Fruit fly (Drosophila melanogaster) whole organism, embryonic: ENCODE results near the gene Vsx1.

Experiments used
- Abd-B ChIP-seq: fragments of 200-800 bp; sonication (Bioruptor generic); optimal IDR thresholded peaks from 2 replicates; lab custom pipeline; 2018; ENCODE audit warnings: missing biosample characterization, mild to moderate bottlenecking, missing genetic modification characterization, moderate library complexity
- Antp ChIP-seq: fragments of 200-800 bp; sonication (Bioruptor generic); optimal IDR thresholded peaks from 3 replicates; lab custom pipeline; 2016; ENCODE audit warnings: missing biosample characterization, missing genetic modification characterization
- Asciz ChIP-seq: fragments of 200-800 bp; sonication (Bioruptor generic); optimal IDR thresholded peaks from 2 replicates; lab custom pipeline; 2017; ENCODE audit warnings: missing biosample characterization, mild to moderate bottlenecking, missing genetic modification characterization, missing genetic modification reagents
- B-H2 ChIP-seq: fragments of 200-800 bp; sonication (Bioruptor generic); optimal IDR thresholded peaks from 2 replicates; lab custom pipeline; 2018; ENCODE audit warnings: missing biosample characterization, mild to moderate bottlenecking, missing genetic modification characterization
- CG10209 ChIP-seq: fragments of 200-800 bp; sonication (Bioruptor generic); optimal IDR thresholded peaks from 3 replicates; lab custom pipeline; 2017; ENCODE audit warnings: missing biosample characterization, mild to moderate bottlenecking, missing genetic modification characterization, missing genetic modification reagents
- CG10321 ChIP-seq: fragments of 200-800 bp; sonication (Bioruptor generic); IDR thresholded peaks from 2 replicates; pipeline ENCODE4 v1.3.6; 2022; ENCODE audit warnings: missing biosample characterization, missing genetic modification characterization
- CG10543 ChIP-seq: fragments of 200-800 bp; sonication (Bioruptor generic); optimal IDR thresholded peaks from 3 replicates; lab custom pipeline; 2017; ENCODE audit warnings: missing biosample characterization, mild to moderate bottlenecking, missing genetic modification characterization, moderate library complexity
- CG11085 ChIP-seq: fragments of 200-800 bp; sonication (Bioruptor generic); IDR thresholded peaks from 2 replicates; pipeline ENCODE4 v1.3.6; 2022; ENCODE audit warnings: missing biosample characterization, missing genetic modification characterization
- CG13123 ChIP-seq: fragments of 200-800 bp; sonication (Bioruptor generic); optimal IDR thresholded peaks from 2 replicates; lab custom pipeline; 2016; ENCODE audit warnings: missing biosample characterization, missing genetic modification characterization
- CG15269 ChIP-seq: fragments of 200-800 bp; sonication (Bioruptor generic); optimal IDR thresholded peaks from 2 replicates; lab custom pipeline; 2018; ENCODE audit warnings: missing biosample characterization, mild to moderate bottlenecking, missing genetic modification characterization, moderate library complexity
- CG16863 ChIP-seq: fragments of 200-800 bp; sonication (Bioruptor generic); optimal IDR thresholded peaks from 3 replicates; lab custom pipeline; 2016; ENCODE audit warnings: missing biosample characterization, missing genetic modification characterization
- CG17912 ChIP-seq: fragments of 200-800 bp; sonication (Bioruptor generic); optimal IDR thresholded peaks from 2 replicates; lab custom pipeline; 2018; ENCODE audit warnings: missing biosample characterization, mild to moderate bottlenecking, missing genetic modification characterization
- CG2120 ChIP-seq: fragments of 200-800 bp; sonication (Bioruptor generic); optimal IDR thresholded peaks from 3 replicates; lab custom pipeline; 2016; ENCODE audit warnings: missing biosample characterization, missing genetic modification characterization
- CG30431 ChIP-seq: fragments of 200-800 bp; sonication (Bioruptor generic); optimal IDR thresholded peaks from 2 replicates; lab custom pipeline; 2017; ENCODE audit warnings: missing biosample characterization, missing genetic modification characterization
- CG3065 ChIP-seq: fragments of 200-800 bp; sonication (Bioruptor generic); optimal IDR thresholded peaks from 2 replicates; lab custom pipeline; 2016; ENCODE audit warnings: missing biosample characterization, missing genetic modification characterization
- CG3407 ChIP-seq: fragments of 200-800 bp; sonication (Bioruptor generic); optimal IDR thresholded peaks from 2 replicates; lab custom pipeline; 2018; ENCODE audit warnings: missing biosample characterization, mild to moderate bottlenecking, missing genetic modification characterization
- CG42726 ChIP-seq: fragments of 200-800 bp; sonication (Bioruptor generic); IDR thresholded peaks from 2 replicates; pipeline ENCODE4 v1.3.6; 2022; ENCODE audit warnings: missing biosample characterization, missing genetic modification characterization; ENCODE audit not compliant: partially characterized antibody
- CG4854 ChIP-seq: fragments of 200-800 bp; sonication (Bioruptor generic); optimal IDR thresholded peaks from 2 replicates; lab custom pipeline; 2016; ENCODE audit warnings: missing biosample characterization, missing genetic modification characterization, inconsistent platforms
- CG6765 ChIP-seq: fragments of 200-800 bp; sonication (Bioruptor generic); optimal IDR thresholded peaks from 3 replicates; lab custom pipeline; 2017; ENCODE audit warnings: missing biosample characterization, mild to moderate bottlenecking, missing genetic modification characterization
- CG6854 ChIP-seq: fragments of 200-800 bp; sonication (Bioruptor generic); optimal IDR thresholded peaks from 3 replicates; lab custom pipeline; 2017; ENCODE audit warnings: missing biosample characterization, mild to moderate bottlenecking, missing genetic modification characterization
- CG7786 ChIP-seq: fragments of 200-800 bp; sonication (Bioruptor generic); optimal IDR thresholded peaks from 2 replicates; lab custom pipeline; 2016; ENCODE audit warnings: missing biosample characterization, missing genetic modification characterization
- CG7928 ChIP-seq: fragments of 200-800 bp; sonication (Bioruptor generic); optimal IDR thresholded peaks from 2 replicates; lab custom pipeline; 2017; ENCODE audit warnings: missing biosample characterization, mild to moderate bottlenecking, missing genetic modification characterization
- CG8944 ChIP-seq: fragments of 200-800 bp; sonication (Bioruptor generic); optimal IDR thresholded peaks from 3 replicates; lab custom pipeline; 2016; ENCODE audit warnings: missing biosample characterization, missing genetic modification characterization
- CG9876 ChIP-seq: fragments of 200-800 bp; sonication (Bioruptor generic); optimal IDR thresholded peaks from 2 replicates; lab custom pipeline; 2016; ENCODE audit warnings: missing biosample characterization, missing genetic modification characterization
- CG9932 ChIP-seq: fragments of 200-800 bp; sonication (Bioruptor generic); IDR thresholded peaks from 2 replicates; pipeline ENCODE4 v1.3.6; 2022; ENCODE audit warnings: missing biosample characterization, missing genetic modification characterization
- CTCF ChIP-seq: fragments of 200-800 bp; sonication (Bioruptor generic); optimal IDR thresholded peaks from 2 replicates; lab custom pipeline; 2017; ENCODE audit warnings: missing biosample characterization, mild to moderate bottlenecking, missing genetic modification characterization, moderate library complexity
- D ChIP-seq, 2 experiments: fragments of 200-800 bp in 1 of 2; fragments of >200 bp in 1 of 2; sonication (Bioruptor generic) in 1 of 2; optimal IDR thresholded peaks; 2 replicates in 1 of 2; 3 replicates in 1 of 2; lab custom pipeline; 2017; ENCODE audit warnings: mild to moderate bottlenecking in 1 of 2, missing biosample characterization in 1 of 2, missing genetic modification characterization in 1 of 2, missing genetic modification reagents in 1 of 2
- Dek ChIP-seq: fragments of 200-800 bp; sonication (Bioruptor generic); optimal IDR thresholded peaks from 3 replicates; lab custom pipeline; 2019; ENCODE audit warnings: missing biosample characterization, mild to moderate bottlenecking, missing genetic modification characterization, moderate library complexity
- Doc2 ChIP-seq: fragments of 200-800 bp; sonication (Bioruptor generic); IDR thresholded peaks from 2 replicates; pipeline ENCODE4 v1.3.6; 2022; ENCODE audit warnings: missing biosample characterization, missing genetic modification characterization
- Elba2 ChIP-seq: fragments of 200-800 bp; sonication (Bioruptor generic); optimal IDR thresholded peaks from 3 replicates; lab custom pipeline; 2016; ENCODE audit warnings: missing biosample characterization, missing genetic modification characterization
- Gsc ChIP-seq: fragments of 200-800 bp; sonication (Bioruptor generic); IDR thresholded peaks from 2 replicates; pipeline ENCODE4 v1.3.6; 2022; ENCODE audit warnings: missing biosample characterization, missing genetic modification characterization
- Gug ChIP-seq: fragments of 200-800 bp; sonication (Bioruptor generic); IDR thresholded peaks from 4 replicates; pipeline ENCODE4 v1.3.6; 2022; ENCODE audit warnings: missing biosample characterization, missing genetic modification characterization
- H15 ChIP-seq: fragments of 200-800 bp; sonication (Bioruptor generic); IDR thresholded peaks from 3 replicates; pipeline ENCODE4 v1.3.6; 2022; ENCODE audit warnings: missing biosample characterization, missing genetic modification characterization
- Hr3 ChIP-seq: fragments of 200-800 bp; sonication (Bioruptor generic); optimal IDR thresholded peaks from 3 replicates; lab custom pipeline; 2016; ENCODE audit warnings: missing biosample characterization, missing genetic modification characterization
- MBD-R2 ChIP-seq: fragments of 200-800 bp; sonication (Bioruptor generic); IDR thresholded peaks from 2 replicates; pipeline ENCODE4 v1.3.6; 2022; ENCODE audit warnings: missing biosample characterization, missing genetic modification characterization
- Max ChIP-seq: fragments of 200-800 bp; sonication (Bioruptor generic); optimal IDR thresholded peaks from 2 replicates; lab custom pipeline; 2016; ENCODE audit warnings: missing biosample characterization, mild to moderate bottlenecking, missing genetic modification characterization
- NfI ChIP-seq: fragments of 200-800 bp; sonication (Bioruptor generic); optimal IDR thresholded peaks from 3 replicates; lab custom pipeline; 2018; ENCODE audit warnings: missing biosample characterization, mild to moderate bottlenecking, missing genetic modification characterization, moderate library complexity
- Ssrp ChIP-seq: fragments of 200-800 bp; sonication (Bioruptor generic); optimal IDR thresholded peaks from 2 replicates; lab custom pipeline; 2018; ENCODE audit warnings: missing biosample characterization, mild to moderate bottlenecking, missing genetic modification characterization, moderate library complexity
- amos ChIP-seq: fragments of 200-800 bp; sonication (Bioruptor generic); IDR thresholded peaks from 2 replicates; pipeline ENCODE4 v1.3.6; 2022; ENCODE audit warnings: missing biosample characterization, missing genetic modification characterization; ENCODE audit not compliant: partially characterized antibody
- chm ChIP-seq: fragments of 200-800 bp; sonication (Bioruptor generic); IDR thresholded peaks from 2 replicates; pipeline ENCODE4 v1.3.6; 2022; ENCODE audit warnings: missing biosample characterization, missing genetic modification characterization
- ci ChIP-seq: fragments of 200-800 bp; sonication (Bioruptor generic); IDR thresholded peaks from 3 replicates; pipeline ENCODE4 v1.3.6; 2022; ENCODE audit warnings: missing biosample characterization, missing genetic modification characterization
- crc ChIP-seq: fragments of 200-800 bp; sonication (Bioruptor generic); optimal IDR thresholded peaks from 2 replicates; lab custom pipeline; 2016; ENCODE audit warnings: missing biosample characterization, missing genetic modification characterization
- dm ChIP-seq: fragments of 200-800 bp; sonication (Bioruptor generic); optimal IDR thresholded peaks from 3 replicates; lab custom pipeline; 2016; ENCODE audit warnings: missing biosample characterization, missing genetic modification characterization
- dmrt11E ChIP-seq: fragments of 200-800 bp; sonication (Bioruptor generic); optimal IDR thresholded peaks from 3 replicates; lab custom pipeline; 2018; ENCODE audit warnings: missing biosample characterization, mild to moderate bottlenecking, missing genetic modification characterization, moderate library complexity
- en ChIP-seq: fragments of 200-800 bp; sonication (Bioruptor generic); optimal IDR thresholded peaks from 2 replicates; lab custom pipeline; 2016; ENCODE audit warnings: missing biosample characterization, missing genetic modification characterization
- fd102C ChIP-seq: fragments of 200-800 bp; sonication (Bioruptor generic); optimal IDR thresholded peaks from 2 replicates; lab custom pipeline; 2018; ENCODE audit warnings: missing biosample characterization, mild to moderate bottlenecking, missing genetic modification characterization, moderate library complexity
- fd96Cb ChIP-seq: fragments of 200-800 bp; sonication (Bioruptor generic); optimal IDR thresholded peaks from 2 replicates; lab custom pipeline; 2018; ENCODE audit warnings: missing biosample characterization, mild to moderate bottlenecking, missing genetic modification characterization, moderate library complexity
- ken ChIP-seq: fragments of 200-800 bp; sonication (Bioruptor generic); IDR thresholded peaks from 3 replicates; pipeline ENCODE4 v1.3.6; 2022; ENCODE audit warnings: missing biosample characterization, missing genetic modification characterization
- org-1 ChIP-seq: fragments of 200-800 bp; sonication (Bioruptor generic); optimal IDR thresholded peaks from 2 replicates; lab custom pipeline; 2017; ENCODE audit warnings: missing biosample characterization, missing genetic modification characterization
- sob ChIP-seq: fragments of 200-800 bp; sonication (Bioruptor generic); IDR thresholded peaks from 2 replicates; pipeline ENCODE4 v1.3.6; 2022; ENCODE audit warnings: missing biosample characterization, missing genetic modification characterization
- tin ChIP-seq: fragments of 200-800 bp; sonication (Bioruptor generic); optimal IDR thresholded peaks from 3 replicates; lab custom pipeline; 2016; ENCODE audit warnings: missing biosample characterization, missing genetic modification characterization
- vnd ChIP-seq: fragments of 200-800 bp; sonication (Bioruptor generic); IDR thresholded peaks from 3 replicates; pipeline ENCODE4 v1.3.6; 2022; ENCODE audit warnings: missing biosample characterization, missing genetic modification characterization; ENCODE audit not compliant: partially characterized antibody

The Vsx1 gene

DNA sequence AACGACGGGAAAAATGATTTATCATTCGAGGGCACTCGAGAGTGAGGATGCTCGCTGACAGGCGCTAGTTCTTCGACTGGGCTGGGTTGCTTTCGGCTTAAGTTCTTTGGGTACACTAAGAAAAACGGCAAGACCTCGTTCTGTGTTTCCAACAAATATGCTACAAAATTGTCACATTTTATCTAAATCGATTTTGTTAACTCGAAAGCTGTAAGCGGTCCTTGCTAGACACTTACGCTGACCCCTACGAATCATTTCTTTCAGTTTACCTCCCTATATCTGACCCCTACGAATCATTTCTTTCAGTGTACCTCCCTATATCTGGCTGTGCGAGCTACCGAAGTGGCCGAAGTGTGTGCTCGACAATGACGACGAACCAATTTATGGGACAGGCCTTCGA lies 30.1 kb upstream of the Vsx1 start (continued):
- no peak for TF ChIP-seq Ssrp (tag; lab: Kevin White, UChicago)
- TF ChIP-seq org-1 (GFP tag; lab: Kevin White, UChicago), result peak; percentile 19
- TF ChIP-seq amos (GFP tag; lab: Robert Waterston, UW), result no peak
- no peak for TF ChIP-seq CG7928 (GFP tag; lab: Kevin White, UChicago)
- TF ChIP-seq CG6854, result no peak
- TF ChIP-seq CG13123 (GFP tag; lab: Kevin White, UChicago), result no peak
- no peak for TF ChIP-seq NfI
- peak; percentile 7 for TF ChIP-seq CG7786 (GFP tag; lab: Kevin White, UChicago)
- TF ChIP-seq Dek (tag; lab: Kevin White, UChicago), result no peak
- no peak for TF ChIP-seq CG3407
- TF ChIP-seq vnd, result no peak
- no peak for TF ChIP-seq crc (GFP tag; lab: Kevin White, UChicago)
- TF ChIP-seq chm (GFP tag; lab: Robert Waterston, UW), result no peak
- peak; percentile 27 for TF ChIP-seq fd102C (GFP tag; lab: Kevin White, UChicago)
- TF ChIP-seq en (GFP tag; lab: Kevin White, UChicago), result no peak
- TF ChIP-seq CG16863 (GFP tag; lab: Kevin White, UChicago), result peak; percentile 19
- no peak for TF ChIP-seq CG10321 (GFP tag; lab: Robert Waterston, UW)
- peak; percentile 61 for TF ChIP-seq dmrt11E (tag; lab: Kevin White, UChicago)
- TF ChIP-seq H15 (GFP tag; lab: Robert Waterston, UW), result no peak
- no peak for TF ChIP-seq fd96Cb (tag; lab: Kevin White, UChicago)
- no peak for TF ChIP-seq ken
- no peak for TF ChIP-seq Abd-B (GFP tag; lab: Kevin White, UChicago)
- TF ChIP-seq CG9876, result no peak
- TF ChIP-seq CG6765 (GFP tag; lab: Kevin White, UChicago), result no peak
- no peak for TF ChIP-seq MBD-R2 (GFP tag; lab: Robert Waterston, UW)
- TF ChIP-seq Elba2 (GFP tag; lab: Kevin White, UChicago), result no peak
- TF ChIP-seq B-H2 (GFP tag; lab: Kevin White, UChicago), result no peak
- TF ChIP-seq Max (GFP tag; lab: Kevin White, UChicago), result no peak
- TF ChIP-seq dm (GFP tag; lab: Kevin White, UChicago), result no peak
- no peak for TF ChIP-seq CG11085 (GFP tag; lab: Robert Waterston, UW)
- no peak for TF ChIP-seq CTCF (GFP tag; lab: Kevin White, UChicago)
- TF ChIP-seq CG2120 (GFP tag; lab: Kevin White, UChicago), result peak; percentile 4
- TF ChIP-seq Antp (GFP tag; lab: Kevin White, UChicago), result no peak
- no peak for TF ChIP-seq CG4854 (GFP tag; lab: Kevin White, UChicago)
- no peak for TF ChIP-seq CG8944
- no peak for TF ChIP-seq sob (GFP tag; lab: Robert Waterston, UW)
- no peak for TF ChIP-seq D (optimal IDR thresholded peaks at IDR 0.05; lab: Kevin White, UChicago)
- no peak for TF ChIP-seq D (GFP tag; optimal IDR thresholded peaks at IDR 0.05; lab: Kevin White, UChicago)
- no peak for TF ChIP-seq CG15269 (tag; lab: Kevin White, UChicago)
- TF ChIP-seq CG10543 (GFP tag; lab: Kevin White, UChicago), result no peak
- peak; percentile 1 for TF ChIP-seq CG30431 (GFP tag; lab: Kevin White, UChicago)
- no peak for TF ChIP-seq Asciz (GFP tag; lab: Kevin White, UChicago)
- TF ChIP-seq Hr3 (GFP tag; lab: Kevin White, UChicago), result no peak
- no peak for TF ChIP-seq Doc2 (GFP tag; lab: Robert Waterston, UW)
- TF ChIP-seq ci (GFP tag; lab: Robert Waterston, UW), result no peak
- no peak for TF ChIP-seq CG17912 (GFP tag; lab: Kevin White, UChicago)
- TF ChIP-seq tin (GFP tag; lab: Kevin White, UChicago), result peak; percentile 29
- TF ChIP-seq CG3065, result no peak
- peak; percentile 5 for TF ChIP-seq CG10209 (GFP tag; lab: Kevin White, UChicago)
- TF ChIP-seq CG42726 (GFP tag; lab: Robert Waterston, UW), result no peak
- TF ChIP-seq Gsc (GFP tag; lab: Robert Waterston, UW), result 0 out of 2 replicates have a peak, but pooled peaks have one; percentile 33
- TF ChIP-seq Gug, result 0 out of 4 replicates have a peak, but pooled peaks have one; percentile 3
- no peak for TF ChIP-seq CG9932
